Fruit fly (Drosophila melanogaster): ENCODE results near the gene mip130.

The mip130 gene

dm6 chrX:1943337-1944244 is 35.6 kb downstream of the mip130 start (continued):
- TF ChIP-seq dmrt11E (tag; optimal IDR thresholded peaks at IDR 0.05) (peak; percentile 77), lab (GFP tag; optimal IDR thresholded peaks at IDR 0.05) (peak; percentile 61), CG7357 (GFP tag; IDR thresholded peaks at IDR 0.05) (no peak), emc (GFP tag; optimal IDR thresholded peaks at IDR 0.05) (peak; percentile 36), CG8924 (tag; optimal IDR thresholded peaks at IDR 0.05) (peak; percentile 82), CG11695 (GFP tag; IDR thresholded peaks at IDR 0.05) (0 out of 3 replicates have a peak, but pooled peaks have one; percentile 24), Adf1 (GFP tag; IDR thresholded peaks at IDR 0.05) (no peak), luna (GFP tag; optimal IDR thresholded peaks at IDR 0.05) (no peak), CG11456 (GFP tag; IDR thresholded peaks at IDR 0.05) (no peak), lola (GFP tag; optimal IDR thresholded peaks at IDR 0.05) (peak in 1 of 3 experiments; percentile 87), CG12942 (GFP tag; optimal IDR thresholded peaks at IDR 0.05) (peak; percentile 41), CG2116 (GFP tag; optimal IDR thresholded peaks at IDR 0.05) (peak; percentile 13), cato (GFP tag; optimal IDR thresholded peaks at IDR 0.05; ENCODE audit: borderline replicate concordance) (peak; percentile 21), Mes4 (GFP tag; optimal IDR thresholded peaks at IDR 0.05) (peak; percentile 46), CG11247 (GFP tag; IDR thresholded peaks at IDR 0.05) (peak; percentile 36; the same call in 1 of the 2 replicates), CG1602 (GFP tag; optimal IDR thresholded peaks at IDR 0.05) (peak; percentile 66), gro (GFP tag; optimal IDR thresholded peaks at IDR 0.05) (peak; percentile 76), sens (GFP tag) (peak; percentile 95), Hey (tag; optimal IDR thresholded peaks at IDR 0.05) (no peak), CG10267 (tag; optimal IDR thresholded peaks at IDR 0.05) (peak; percentile 63), CG13624 (GFP tag; optimal IDR thresholded peaks at IDR 0.05) (peak; percentile 63), zen (tag; optimal IDR thresholded peaks at IDR 0.05) (peak; percentile 32), HLHmδ (GFP tag; optimal IDR thresholded peaks at IDR 0.05) (no peak), sob (GFP tag; IDR thresholded peaks at IDR 0.05) (no peak; the same call in 1 of the 2 replicates), Fer2 (tag; optimal IDR thresholded peaks at IDR 0.05) (no peak), HmgD (GFP tag; optimal IDR thresholded peaks at IDR 0.05) (no peak), bsh (GFP tag; optimal IDR thresholded peaks at IDR 0.05) (peak in 1 of 2 experiments; percentile 85), Hr3 (GFP tag; optimal IDR thresholded peaks at IDR 0.05) (peak; percentile 48), CG10321 (GFP tag; IDR thresholded peaks at IDR 0.05) (no peak), so (GFP tag; IDR thresholded peaks at IDR 0.05) (0 out of 3 replicates have a peak, but pooled peaks have one; percentile 39), ham (GFP tag; IDR thresholded peaks at IDR 0.05) (no peak), CG7556 (GFP tag; optimal IDR thresholded peaks at IDR 0.05) (peak; percentile 89), CG10654 (GFP tag; optimal IDR thresholded peaks at IDR 0.05) (peak; percentile 44), dati (GFP tag; IDR thresholded peaks at IDR 0.05) (no peak), Bgb (GFP tag; IDR thresholded peaks at IDR 0.05; ENCODE audit: partially characterized antibody) (no peak), gcm2 (GFP tag; optimal IDR thresholded peaks at IDR 0.05) (no peak), CG8944 (GFP tag; optimal IDR thresholded peaks at IDR 0.05) (no peak), chn (GFP tag; optimal IDR thresholded peaks at IDR 0.05) (peak; percentile 73), ssp (GFP tag; IDR thresholded peaks at IDR 0.05) (peak; percentile 14; the same call in 1 of the 2 replicates), corto (GFP tag; optimal IDR thresholded peaks at IDR 0.05) (peak; percentile 8), CG2889 (GFP tag; IDR thresholded peaks at IDR 0.05) (no peak), chm (GFP tag; IDR thresholded peaks at IDR 0.05) (no peak), CG2202 (tag; optimal IDR thresholded peaks at IDR 0.05) (peak; percentile 59), D19B (GFP tag; optimal IDR thresholded peaks at IDR 0.05) (peak; percentile 46), tup (GFP tag; optimal IDR thresholded peaks at IDR 0.05) (no peak), odd (GFP tag; optimal IDR thresholded peaks at IDR 0.05) (peak; percentile 20), Antp (GFP tag; optimal IDR thresholded peaks at IDR 0.05) (peak; percentile 46), ATbp (GFP tag; optimal IDR thresholded peaks at IDR 0.05) (peak; percentile 79), CG14965 (GFP tag; optimal IDR thresholded peaks at IDR 0.05; ENCODE audit: borderline replicate concordance) (no peak)
